Worm (Caenorhabditis elegans) whole organism, early embryonic: ENCODE measurements around the gene uso-1.

ENCODE experiments used
- B0310.2 ChIP-seq: sonication (generic microtip); optimal IDR thresholded peaks from 2 replicates; lab custom pipeline; 2016; ENCODE audit warnings: mild to moderate bottlenecking, missing genetic modification characterization, missing compliant biosample characterization
- F13C5.2 ChIP-seq: sonication (generic microtip); optimal IDR thresholded peaks from 2 replicates; lab custom pipeline; 2017; ENCODE audit warnings: mild to moderate bottlenecking, missing genetic modification characterization, inconsistent platforms, missing compliant biosample characterization
- aly-1 ChIP-seq: sonication (generic microtip); optimal IDR thresholded peaks from 2 replicates; lab custom pipeline; 2016; ENCODE audit warnings: missing genetic modification characterization, missing compliant biosample characterization
- ama-1 ChIP-seq: fragments of 150-350 bp; optimal IDR thresholded peaks from 2 replicates; lab custom pipeline; 2014
- ceh-13 ChIP-seq: fragments of 200-800 bp; sonication (Bioruptor generic); optimal IDR thresholded peaks from 2 replicates; lab custom pipeline; 2018; ENCODE audit warnings: mild to moderate bottlenecking, missing genetic modification characterization, missing compliant biosample characterization
- ceh-36 ChIP-seq: sonication (generic microtip); optimal IDR thresholded peaks from 2 replicates; lab custom pipeline; 2016; ENCODE audit warnings: missing genetic modification characterization, inconsistent platforms, missing compliant biosample characterization
- ets-7 ChIP-seq: sonication (generic microtip); optimal IDR thresholded peaks from 2 replicates; lab custom pipeline; 2016; ENCODE audit warnings: missing genotype, missing genetic modification characterization, missing compliant biosample characterization
- flt-1 ChIP-seq: fragments of 200-800 bp; sonication (Bioruptor generic); IDR thresholded peaks from 2 replicates; pipeline ENCODE4 v1.3.6; 2022; ENCODE audit warnings: missing genetic modification characterization, missing compliant biosample characterization
- hmbx-1 ChIP-seq: sonication (generic microtip); optimal IDR thresholded peaks from 2 replicates; lab custom pipeline; 2016; ENCODE audit warnings: mild to moderate bottlenecking, missing genetic modification characterization, missing compliant biosample characterization
- hmg-4 ChIP-seq: fragments of 200-800 bp; sonication (Bioruptor generic); optimal IDR thresholded peaks from 2 replicates; lab custom pipeline; 2018; ENCODE audit warnings: mild to moderate bottlenecking, missing genetic modification characterization, missing compliant biosample characterization
- hnd-1 ChIP-seq: sonication (generic microtip); optimal IDR thresholded peaks from 2 replicates; lab custom pipeline; 2016; ENCODE audit warnings: missing genetic modification characterization, missing compliant biosample characterization
- pes-1 ChIP-seq: fragments of 200-800 bp; sonication (Bioruptor generic); IDR thresholded peaks from 2 replicates; pipeline ENCODE4 v1.3.6; 2022; ENCODE audit warnings: missing genetic modification reagents, missing genetic modification characterization, missing compliant biosample characterization
- scrt-1 ChIP-seq: fragments of 200-800 bp; sonication (Bioruptor generic); IDR thresholded peaks from 2 replicates; pipeline ENCODE4 v1.3.6; 2022; ENCODE audit warnings: missing genetic modification characterization, missing compliant biosample characterization
- sea-1 ChIP-seq: fragments of 200-800 bp; sonication (Bioruptor generic); conservative IDR thresholded peaks from 2 replicates; pipeline ENCODE4 v1.3.6; 2022; ENCODE audit warnings: missing genetic modification characterization, missing compliant biosample characterization
- tbx-11 ChIP-seq: fragments of 200-800 bp; sonication (Bioruptor generic); IDR thresholded peaks from 2 replicates; pipeline ENCODE4 v1.3.6; 2022; ENCODE audit warnings: missing genetic modification characterization, missing compliant biosample characterization
- tbx-37 ChIP-seq: fragments of 200-800 bp; sonication (Bioruptor generic); conservative IDR thresholded peaks from 2 replicates; pipeline ENCODE4 v1.3.6; 2022; ENCODE audit warnings: missing genetic modification reagents, missing genetic modification characterization, missing compliant biosample characterization
- tra-4 ChIP-seq: sonication (generic microtip); optimal IDR thresholded peaks from 2 replicates; lab custom pipeline; 2017; ENCODE audit warnings: missing genetic modification characterization, missing compliant biosample characterization

The uso-1 gene

DNA sequence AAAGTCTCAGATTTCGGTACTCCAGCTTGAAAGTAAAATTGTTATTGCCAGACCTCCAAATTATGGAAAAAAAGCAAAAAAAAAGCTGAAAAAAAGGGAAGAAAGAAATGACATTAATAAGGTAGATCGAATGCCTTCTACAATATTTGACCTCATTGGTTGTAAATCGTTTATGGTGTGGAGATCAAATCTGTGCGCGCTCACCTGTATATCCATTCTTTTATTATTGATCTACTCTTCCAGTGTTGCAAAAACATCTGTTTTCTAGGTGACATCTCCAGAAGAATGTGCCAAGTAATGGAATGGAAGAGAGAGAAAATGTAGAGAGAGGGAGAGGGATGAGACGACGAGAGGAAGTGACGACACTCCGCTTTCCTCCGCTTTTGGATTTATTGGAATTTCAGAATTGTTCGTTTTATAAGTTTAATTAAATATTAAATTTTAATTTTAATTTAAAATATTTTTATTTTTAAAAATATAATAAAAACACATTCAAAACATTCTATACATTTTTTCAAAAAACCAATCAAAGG lies 38.8 kb downstream of the uso-1 start, which contains the start of the genes pik-1 and aptf-2:
pik-1 (plus strand) TSS at position 303 of the 533 bp plus-strand sequence.
aptf-2 (minus strand) TSS at position 313 of the 533 bp plus-strand sequence.
- TF ChIP-seq ceh-36 (tag; lab: Kevin White, UChicago) (no peak), flt-1 (GFP tag; lab: Robert Waterston, UW) (no peak), hnd-1 (no peak), tbx-37 (GFP tag; lab: Robert Waterston, UW) (no peak), ceh-13 (GFP tag; lab: Kevin White, UChicago) (no peak), sea-1 (GFP tag; lab: Robert Waterston, UW) (no peak), hmg-4 (no peak), tbx-11 (no peak), ets-7 (tag; lab: Kevin White, UChicago) (no peak), F13C5.2 (no peak), tra-4 (tag; lab: Kevin White, UChicago) (no peak), pes-1 (GFP tag; lab: Robert Waterston, UW) (no peak), aly-1 (no peak), scrt-1 (GFP tag; lab: Robert Waterston, UW) (no peak)

ce11 chrIV:13412845-13413383 lies 41.7 kb downstream of the uso-1 start, which contains the start of gene gcl-1:
Gene gcl-1, minus strand, starts transcription at chrIV:13412895.
- no peak for TF ChIP-seq aly-1
- TF ChIP-seq hmg-4 = no peak
- no peak for TF ChIP-seq scrt-1 (GFP tag; lab: Robert Waterston, UW)
- TF ChIP-seq hnd-1 = no peak
- TF ChIP-seq hmbx-1 (tag; lab: Kevin White, UChicago) = no peak
- TF ChIP-seq ets-7 (tag; lab: Kevin White, UChicago) = no peak
- TF ChIP-seq tra-4 (tag; lab: Kevin White, UChicago) = no peak
- no peak for TF ChIP-seq ceh-13 (GFP tag; lab: Kevin White, UChicago)
- no peak for TF ChIP-seq ceh-36 (tag; lab: Kevin White, UChicago)
- no peak for TF ChIP-seq F13C5.2
- no peak for TF ChIP-seq pes-1 (GFP tag; lab: Robert Waterston, UW)
- no peak for TF ChIP-seq flt-1 (GFP tag; lab: Robert Waterston, UW)

- TF ChIP-seq sea-1 (GFP tag; lab: Robert Waterston, UW) = no peak
- TF ChIP-seq pes-1 (GFP tag; lab: Robert Waterston, UW) = no peak
- TF ChIP-seq B0310.2 (tag; lab: Kevin White, UChicago) = no peak
- no peak for TF ChIP-seq hnd-1
- no peak for TF ChIP-seq tbx-11
- no peak for TF ChIP-seq scrt-1 (GFP tag; lab: Robert Waterston, UW)
- TF ChIP-seq aly-1 = no peak
- TF ChIP-seq F13C5.2 = no peak
- TF ChIP-seq flt-1 (GFP tag; lab: Robert Waterston, UW) = no peak
- TF ChIP-seq tra-4 (tag; lab: Kevin White, UChicago) = no peak
Observed at ce11 chrIV:13408018-13408417, 46.6 kb downstream of the uso-1 start, which contains the start of gene Y62E10A.19. Gene Y62E10A.19, minus strand, starts transcription at chrIV:13408306.

- TF ChIP-seq tbx-37 (GFP tag; lab: Robert Waterston, UW) (no peak), scrt-1 (GFP tag; lab: Robert Waterston, UW) (no peak), flt-1 (GFP tag; lab: Robert Waterston, UW) (no peak), B0310.2 (tag; lab: Kevin White, UChicago) (no peak), hmg-4 (no peak), F13C5.2 (no peak), sea-1 (GFP tag; lab: Robert Waterston, UW) (no peak), tra-4 (tag; lab: Kevin White, UChicago) (no peak), hnd-1 (no peak), ama-1 (lab: Kevin White, UChicago) (no peak), pes-1 (GFP tag; lab: Robert Waterston, UW) (no peak), aly-1 (no peak), ceh-36 (tag; lab: Kevin White, UChicago) (no peak), tbx-11 (no peak), ceh-13 (GFP tag; lab: Kevin White, UChicago) (no peak), hmbx-1 (tag; lab: Kevin White, UChicago) (no peak), ets-7 (tag; lab: Kevin White, UChicago) (no peak)
Observed at ce11 chrIV:13400456-13401364, 53.9 kb downstream of the uso-1 start, which contains the start of the genes memi-2 and cyp-31A5. Gene memi-2, minus strand, starts transcription at chrIV:13400506. Gene cyp-31A5, plus strand, starts transcription at chrIV:13401289.

- TF ChIP-seq ceh-13 (GFP tag; lab: Kevin White, UChicago) = no peak
- TF ChIP-seq ets-7 (tag; lab: Kevin White, UChicago) = no peak
- no peak for TF ChIP-seq aly-1
- TF ChIP-seq hmg-4 = no peak
- TF ChIP-seq sea-1 (GFP tag; lab: Robert Waterston, UW) = no peak
- TF ChIP-seq tbx-11 = no peak
- no peak for TF ChIP-seq hnd-1
- no peak for TF ChIP-seq ama-1 (lab: Kevin White, UChicago)
- TF ChIP-seq hmbx-1 (tag; lab: Kevin White, UChicago) = no peak
- no peak for TF ChIP-seq tra-4 (tag; lab: Kevin White, UChicago)
- no peak for TF ChIP-seq tbx-37 (GFP tag; lab: Robert Waterston, UW)
- TF ChIP-seq F13C5.2 = no peak
- no peak for TF ChIP-seq pes-1 (GFP tag; lab: Robert Waterston, UW)
- no peak for TF ChIP-seq ceh-36 (tag; lab: Kevin White, UChicago)
- TF ChIP-seq B0310.2 (tag; lab: Kevin White, UChicago) = no peak
- no peak for TF ChIP-seq scrt-1 (GFP tag; lab: Robert Waterston, UW)
- TF ChIP-seq flt-1 (GFP tag; lab: Robert Waterston, UW) = no peak
Observed at ce11 chrIV:13398728-13399127, 55.9 kb downstream of the uso-1 start, which contains the start of gene Y62E10A.13. Gene Y62E10A.13, minus strand, starts transcription at chrIV:13399053.

- no peak for TF ChIP-seq ets-7 (tag; lab: Kevin White, UChicago)
- TF ChIP-seq F13C5.2 = no peak
- no peak for TF ChIP-seq ama-1 (lab: Kevin White, UChicago)
- TF ChIP-seq tbx-37 (GFP tag; lab: Robert Waterston, UW) = no peak
- no peak for TF ChIP-seq hnd-1
Observed at ce11 chrIV:13396375-13396774, 58.2 kb downstream of the uso-1 start.
